Worm (Caenorhabditis elegans): ENCODE results near the gene srlf-5.

The srlf-5 gene

DNA sequence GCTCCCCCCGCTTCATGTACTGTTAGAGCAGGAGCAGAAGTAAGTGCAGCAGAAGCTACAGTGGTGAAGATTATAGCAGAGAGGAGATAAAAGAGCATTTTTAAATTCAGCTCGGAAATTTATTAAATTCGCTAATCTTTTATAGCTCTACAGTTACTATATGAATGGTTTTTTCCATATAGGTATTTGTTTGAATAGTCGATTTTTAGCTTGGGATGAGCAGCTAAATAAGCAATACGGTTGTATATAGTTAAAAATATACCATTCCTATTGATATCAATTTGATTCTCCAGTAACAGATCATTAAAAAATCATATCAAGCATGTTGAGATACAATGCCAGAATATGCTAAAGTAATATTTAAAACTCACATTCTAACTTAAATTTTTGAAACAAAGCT is at the start of gene srlf-5:
TSS of gene srlf-5 (minus strand) at position 101 of the 400 bp plus-strand sequence.
- TF ChIP-seq sea-2 (GFP tag; optimal IDR thresholded peaks at IDR 0.05) (no peak), ceh-82 (tag; optimal IDR thresholded peaks at IDR 0.05) (no peak), lin-15B (tag; optimal IDR thresholded peaks at IDR 0.05) (no peak), nhr-28 (tag; optimal IDR thresholded peaks at IDR 0.05) (no peak), daf-12 (tag; optimal IDR thresholded peaks at IDR 0.05) (no peak), ceh-16 (tag; optimal IDR thresholded peaks at IDR 0.05) (no peak), egl-5 (tag; optimal IDR thresholded peaks at IDR 0.05) (no peak), aly-2 (tag; optimal IDR thresholded peaks at IDR 0.05) (no peak), zag-1 (tag; optimal IDR thresholded peaks at IDR 0.05) (no peak), nhr-25 (tag; optimal IDR thresholded peaks at IDR 0.05) (no peak)

DNA sequence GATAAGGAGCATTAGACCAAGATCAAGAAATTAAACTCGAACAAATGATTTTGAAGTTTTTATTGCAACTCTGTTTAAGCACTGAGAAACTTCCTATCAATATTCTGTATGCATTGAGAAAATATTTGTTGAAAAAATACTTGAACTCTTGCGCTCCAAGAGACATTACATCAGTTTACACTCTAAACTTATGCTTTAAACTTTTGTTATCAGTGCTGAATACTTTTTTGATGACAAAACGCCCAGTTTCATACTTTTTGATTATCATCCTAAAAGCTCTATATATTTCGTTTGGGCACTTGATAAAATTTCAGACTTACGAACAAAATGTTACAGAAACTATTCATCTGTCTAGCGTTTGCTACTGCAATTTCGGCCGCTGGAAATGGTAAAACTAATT is 49.4 kb upstream of the srlf-5 start, which contains the start of gene dod-17:
TSS of gene dod-17 (plus strand) at position 323 of the 400 bp plus-strand sequence.
- TF ChIP-seq lin-39 (tag; optimal IDR thresholded peaks at IDR 0.05), result no peak
- peak; percentile 51 for TF ChIP-seq elt-2 (tag; optimal IDR thresholded peaks at IDR 0.05)

DNA sequence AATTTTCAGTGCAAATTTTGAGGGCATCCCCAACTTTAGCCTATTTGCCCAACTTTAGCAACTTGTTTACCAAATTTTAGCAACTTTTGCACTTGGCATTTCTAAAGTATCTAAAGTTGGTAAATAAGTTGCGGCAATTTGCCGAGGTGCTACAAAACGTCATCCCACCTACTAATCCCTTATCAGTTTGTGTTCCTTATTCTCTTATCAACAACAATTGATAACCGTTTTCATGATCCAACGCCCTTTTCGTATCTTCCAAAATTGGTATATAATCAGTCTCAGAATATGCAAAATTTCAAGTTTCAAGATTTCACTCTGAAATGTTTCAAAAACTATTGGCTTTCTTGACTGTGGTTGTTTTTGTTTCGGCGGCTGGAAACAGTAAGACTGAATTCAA is 46.8 kb upstream of the srlf-5 start, which contains the start of gene F55G11.4:
TSS of gene F55G11.4 (plus strand) at position 289 of the 400 bp plus-strand sequence.
- no peak for TF ChIP-seq sea-2 (GFP tag; optimal IDR thresholded peaks at IDR 0.05)
- TF ChIP-seq lsy-12 (tag; optimal IDR thresholded peaks at IDR 0.05), result no peak
- peak; percentile 35 for TF ChIP-seq pqm-1 (tag; optimal IDR thresholded peaks at IDR 0.05)
- no peak for TF ChIP-seq ztf-4 (tag; optimal IDR thresholded peaks at IDR 0.05)
- TF ChIP-seq elt-2 (tag; optimal IDR thresholded peaks at IDR 0.05), result peak; percentile 67

DNA sequence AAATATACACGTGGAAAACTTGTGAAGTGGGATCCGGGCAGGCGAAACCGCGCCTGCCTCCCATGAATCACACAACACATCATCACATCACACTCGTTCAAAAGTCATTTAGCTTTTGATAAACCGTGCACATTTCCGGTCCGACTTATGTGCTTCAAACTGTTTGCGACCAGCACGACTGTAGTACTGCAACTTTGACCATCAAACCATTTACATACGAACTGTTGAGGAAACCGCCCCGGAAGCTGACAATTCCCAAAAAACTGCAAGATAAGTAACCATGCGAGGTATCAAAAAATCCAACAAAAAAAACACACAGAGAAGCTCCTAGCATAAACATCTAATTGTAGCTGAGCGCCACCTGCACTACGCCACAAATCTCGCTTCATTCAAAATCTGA is 46.2 kb upstream of the srlf-5 start:
- TF ChIP-seq mdl-1 (tag; optimal IDR thresholded peaks at IDR 0.05) (no peak), lsy-12 (tag; optimal IDR thresholded peaks at IDR 0.05) (no peak), ceh-9 (tag; optimal IDR thresholded peaks at IDR 0.05) (no peak), elt-2 (tag; optimal IDR thresholded peaks at IDR 0.05) (no peak), snpc-4 (tag; optimal IDR thresholded peaks at IDR 0.05) (no peak), unc-39 (tag; optimal IDR thresholded peaks at IDR 0.05) (no peak), unc-62 (GFP tag; optimal IDR thresholded peaks at IDR 0.05) (no peak), elt-3 (tag; optimal IDR thresholded peaks at IDR 0.05) (no peak), hmg-11 (tag; optimal IDR thresholded peaks at IDR 0.05) (no peak), pqm-1 (tag; optimal IDR thresholded peaks at IDR 0.05) (no peak), nhr-23 (tag; optimal IDR thresholded peaks at IDR 0.05) (no peak), fkh-2 (tag; optimal IDR thresholded peaks at IDR 0.05) (no peak), lin-15B (tag; optimal IDR thresholded peaks at IDR 0.05) (no peak), zag-1 (tag; optimal IDR thresholded peaks at IDR 0.05) (no peak), skn-1 (tag; optimal IDR thresholded peaks at IDR 0.05) (no peak), ZK546.5 (tag; optimal IDR thresholded peaks at IDR 0.05) (no peak), nhr-67 (tag; optimal IDR thresholded peaks at IDR 0.05) (no peak)

DNA sequence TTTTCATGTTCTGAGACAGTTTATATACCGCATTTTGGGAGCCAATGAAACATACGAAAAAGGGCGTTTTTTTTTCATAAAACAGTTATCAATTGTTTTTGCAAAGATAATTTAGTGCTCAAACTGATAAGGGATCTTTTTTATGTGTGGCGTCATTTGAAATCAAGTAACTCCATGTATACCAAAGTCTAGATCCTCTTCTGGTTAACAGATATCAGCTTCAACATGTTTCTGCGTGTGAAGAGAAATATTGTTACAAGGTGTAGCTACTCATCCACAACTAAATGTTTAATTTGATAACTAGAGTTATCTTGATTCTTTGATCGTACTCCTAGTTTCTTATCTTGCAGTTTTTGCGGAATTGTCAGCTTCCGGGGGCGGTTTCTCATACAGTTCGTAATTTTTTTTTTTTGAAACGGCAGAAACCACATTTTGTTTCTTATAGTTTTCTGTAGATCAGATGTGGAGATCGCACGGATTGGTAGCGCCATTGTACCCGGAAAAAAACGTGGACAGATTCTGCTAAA is 45.5 kb upstream of the srlf-5 start:
- TF ChIP-seq elt-2 (tag; optimal IDR thresholded peaks at IDR 0.05) (peak; percentile 78), lsy-12 (tag; optimal IDR thresholded peaks at IDR 0.05) (no peak)

DNA sequence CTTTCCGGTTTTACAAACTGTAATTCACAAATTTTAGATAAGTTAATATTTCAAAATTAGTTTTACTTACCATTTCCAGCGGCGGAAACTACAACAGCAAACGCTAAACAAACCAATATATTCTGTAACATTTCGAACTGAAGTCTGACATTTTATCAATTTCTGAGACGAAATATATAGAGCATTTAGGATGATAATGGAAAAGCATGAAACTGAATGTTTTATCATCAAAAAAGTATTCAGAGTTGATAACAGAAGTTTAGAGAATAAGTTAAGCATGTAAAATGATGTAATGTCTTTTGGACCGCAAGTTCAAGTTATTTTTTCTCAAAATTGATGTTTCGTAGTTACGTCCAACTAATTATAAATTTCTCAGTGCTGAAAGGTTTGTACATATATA is 42.6 kb upstream of the srlf-5 start, which contains the start of gene F55G11.2:
TSS of gene F55G11.2 (minus strand) at position 149 of the 400 bp plus-strand sequence.
- TF ChIP-seq elt-2 (tag; optimal IDR thresholded peaks at IDR 0.05), result peak; percentile 76
- TF ChIP-seq egl-27 (tag; optimal IDR thresholded peaks at IDR 0.05), result no peak

DNA sequence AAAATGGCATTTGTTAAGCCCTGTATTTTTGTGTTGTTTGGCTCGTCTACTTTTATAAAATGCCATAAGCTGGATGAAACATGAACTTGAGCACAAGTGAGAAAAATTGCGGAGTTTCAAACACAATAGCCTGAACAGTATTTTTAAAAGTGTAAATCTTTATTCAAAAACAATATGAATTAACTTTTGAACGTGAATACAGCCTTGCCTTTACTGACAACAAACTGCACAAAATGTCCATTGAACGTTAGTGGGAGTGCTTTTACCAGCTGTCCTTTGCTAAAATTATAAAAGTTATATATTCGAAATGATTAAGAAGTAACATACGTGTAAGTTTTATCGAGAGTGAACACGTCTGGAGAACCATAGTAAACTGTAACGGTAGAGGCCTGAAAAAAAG is 40.8 kb upstream of the srlf-5 start:
- no peak for TF ChIP-seq aly-2 (tag; optimal IDR thresholded peaks at IDR 0.05)
- no peak for TF ChIP-seq nhr-23 (tag; optimal IDR thresholded peaks at IDR 0.05)
- no peak for TF ChIP-seq daf-12 (tag; optimal IDR thresholded peaks at IDR 0.05)
- TF ChIP-seq R02D3.7 (tag; optimal IDR thresholded peaks at IDR 0.05), result no peak
- no peak for TF ChIP-seq elt-2 (tag; optimal IDR thresholded peaks at IDR 0.05)
- no peak for TF ChIP-seq egl-27 (tag; optimal IDR thresholded peaks at IDR 0.05)
- TF ChIP-seq nhr-77 (tag; optimal IDR thresholded peaks at IDR 0.05), result no peak
- no peak for TF ChIP-seq nhr-237 (tag; optimal IDR thresholded peaks at IDR 0.05)
- no peak for TF ChIP-seq zag-1 (tag; optimal IDR thresholded peaks at IDR 0.05)
- no peak for TF ChIP-seq unc-39 (tag; optimal IDR thresholded peaks at IDR 0.05)
- TF ChIP-seq nhr-43 (tag; optimal IDR thresholded peaks at IDR 0.05; ENCODE audit: poor library complexity, severe bottlenecking), result no peak
- TF ChIP-seq elt-3 (tag; optimal IDR thresholded peaks at IDR 0.05), result no peak
- TF ChIP-seq nhr-28 (tag; optimal IDR thresholded peaks at IDR 0.05), result no peak
- no peak for TF ChIP-seq ceh-28 (tag; optimal IDR thresholded peaks at IDR 0.05)
- TF ChIP-seq lin-15B (tag; optimal IDR thresholded peaks at IDR 0.05), result no peak

All from whole organism, L3 larva.